Fruit fly (Drosophila melanogaster): ENCODE results near the gene if.
A peak's percentile ranks its signal among the peaks of the same experiment; 100 is the strongest.

if gene

DNA sequence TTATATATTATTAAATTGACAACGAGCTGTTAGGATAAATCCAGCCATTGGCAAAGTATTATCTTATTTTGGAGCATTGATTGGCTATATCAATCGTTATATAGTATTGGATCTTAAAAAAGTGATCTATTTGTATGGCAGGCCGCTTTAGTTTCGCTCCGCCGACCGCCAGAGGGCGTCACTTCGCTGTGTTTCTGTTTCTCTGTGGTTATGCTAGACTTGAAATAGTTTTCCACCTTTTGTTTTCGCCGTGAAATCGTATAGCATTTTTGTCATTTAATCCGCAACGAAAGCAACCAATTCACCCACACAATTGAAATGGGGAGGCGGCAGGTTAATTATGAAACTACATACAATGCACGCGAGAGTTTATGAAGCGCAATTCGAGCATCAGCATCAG, 36.4 kb downstream of the if start:
- no peak for TF ChIP-seq Vsx2 (GFP tag; optimal IDR thresholded peaks at IDR 0.05; ENCODE audit: partially characterized antibody)
- no peak for TF ChIP-seq N (GFP tag; optimal IDR thresholded peaks at IDR 0.05)
- no peak for TF ChIP-seq ey (GFP tag; optimal IDR thresholded peaks at IDR 0.05)

dm6 chrX:16745942-16746341, 37.3 kb downstream of the if start:
- no peak for TF ChIP-seq Dif (GFP tag; optimal IDR thresholded peaks at IDR 0.05; ENCODE audit: partially characterized antibody)
- TF ChIP-seq Mio (GFP tag; optimal IDR thresholded peaks at IDR 0.05), result no peak
- TF ChIP-seq sv (GFP tag; optimal IDR thresholded peaks at IDR 0.05), result no peak
- TF ChIP-seq Sp1 (GFP tag; optimal IDR thresholded peaks at IDR 0.05), result no peak
- TF ChIP-seq Vsx2 (GFP tag; optimal IDR thresholded peaks at IDR 0.05; ENCODE audit: partially characterized antibody), result no peak
- TF ChIP-seq Jra (GFP tag; optimal IDR thresholded peaks at IDR 0.05), result no peak
- TF ChIP-seq pan (optimal IDR thresholded peaks at IDR 0.05), result no peak
- no peak for TF ChIP-seq Hr83 (GFP tag; optimal IDR thresholded peaks at IDR 0.05; ENCODE audit: poor library complexity, severe bottlenecking)
- no peak for TF ChIP-seq GATAd (GFP tag; optimal IDR thresholded peaks at IDR 0.05)
- no peak for TF ChIP-seq OdsH (GFP tag; optimal IDR thresholded peaks at IDR 0.05)
- TF ChIP-seq foxo (GFP tag; optimal IDR thresholded peaks at IDR 0.05), result no peak
- no peak for TF ChIP-seq h (GFP tag; optimal IDR thresholded peaks at IDR 0.05)
- TF ChIP-seq dl (GFP tag; optimal IDR thresholded peaks at IDR 0.05; ENCODE audit: insufficient read depth in 1 of 2, partially characterized antibody in 2 of 2), result no peak
- TF ChIP-seq br (GFP tag; optimal IDR thresholded peaks at IDR 0.05), result no peak
- TF ChIP-seq fru (GFP tag; optimal IDR thresholded peaks at IDR 0.05), result no peak

- TF ChIP-seq Myc (optimal IDR thresholded peaks at IDR 0.05), result peak; percentile 20
- TF ChIP-seq OdsH (GFP tag; optimal IDR thresholded peaks at IDR 0.05), result no peak
- TF ChIP-seq Dif (GFP tag; optimal IDR thresholded peaks at IDR 0.05; ENCODE audit: partially characterized antibody), result peak; percentile 54
- TF ChIP-seq Vsx2 (GFP tag; optimal IDR thresholded peaks at IDR 0.05; ENCODE audit: partially characterized antibody), result peak; percentile 26
- no peak for TF ChIP-seq Jra (GFP tag; optimal IDR thresholded peaks at IDR 0.05)
These were observed 38.9 kb downstream of the if start for dm6 chrX:16744345-16744744.

DNA sequence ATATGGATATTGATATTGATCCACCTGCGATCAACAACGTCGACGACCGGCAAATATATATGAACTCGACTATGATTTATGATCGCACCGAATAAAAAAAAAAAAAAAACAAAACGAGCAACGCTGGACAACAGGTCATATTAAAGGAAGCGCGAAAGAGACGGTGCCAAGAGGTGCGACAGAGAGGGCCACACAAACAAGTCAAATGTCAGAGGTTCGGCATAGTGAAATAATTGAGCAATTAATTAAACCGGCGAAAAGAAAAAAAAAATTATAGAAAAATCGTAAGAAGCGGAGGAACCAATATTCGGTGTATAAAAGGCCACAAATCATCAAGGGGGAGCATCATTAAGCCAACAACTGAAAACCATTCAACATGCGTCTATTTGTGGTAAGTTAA, 40.7 kb downstream of the if start, which contains the start of gene Twdlalpha:
Gene Twdlalpha, plus strand, starts transcription at position 301 of the 400 bp plus-strand sequence.
- TF ChIP-seq CG32264 (GFP tag; optimal IDR thresholded peaks at IDR 0.05) (no peak), pan (optimal IDR thresholded peaks at IDR 0.05) (no peak)

dm6 chrX:16740606-16741005, 42.6 kb downstream of the if start, which contains the start of gene CG32568:
Gene CG32568 (plus strand): TSS chrX:16740906.
- TF ChIP-seq Hr83 (GFP tag; optimal IDR thresholded peaks at IDR 0.05; ENCODE audit: poor library complexity, severe bottlenecking) (no peak), Rel (GFP tag; optimal IDR thresholded peaks at IDR 0.05) (no peak), Rel (tag; optimal IDR thresholded peaks at IDR 0.05) (no peak), Hnf4 (GFP tag; optimal IDR thresholded peaks at IDR 0.05) (no peak), Dfd (GFP tag; optimal IDR thresholded peaks at IDR 0.05) (no peak), CG9705 (GFP tag; optimal IDR thresholded peaks at IDR 0.05) (no peak), foxo (GFP tag; optimal IDR thresholded peaks at IDR 0.05) (no peak), tai (GFP tag; optimal IDR thresholded peaks at IDR 0.05) (no peak)

- TF ChIP-seq ey (GFP tag; optimal IDR thresholded peaks at IDR 0.05), result no peak
- no peak for TF ChIP-seq CG9705 (GFP tag; optimal IDR thresholded peaks at IDR 0.05)
- no peak for TF ChIP-seq fru (GFP tag; optimal IDR thresholded peaks at IDR 0.05)
- TF ChIP-seq Mio (GFP tag; optimal IDR thresholded peaks at IDR 0.05), result no peak
- TF ChIP-seq CrebA (GFP tag; optimal IDR thresholded peaks at IDR 0.05; ENCODE audit: borderline replicate concordance), result no peak
- no peak for TF ChIP-seq CG32264 (GFP tag; optimal IDR thresholded peaks at IDR 0.05)
- no peak for TF ChIP-seq Jra (GFP tag; optimal IDR thresholded peaks at IDR 0.05)
- no peak for TF ChIP-seq Rel (GFP tag; optimal IDR thresholded peaks at IDR 0.05)
- no peak for TF ChIP-seq Rel (tag; optimal IDR thresholded peaks at IDR 0.05)
- TF ChIP-seq Dfd (GFP tag; optimal IDR thresholded peaks at IDR 0.05), result no peak
- TF ChIP-seq h (GFP tag; optimal IDR thresholded peaks at IDR 0.05), result no peak
- no peak for TF ChIP-seq sv (GFP tag; optimal IDR thresholded peaks at IDR 0.05)
- no peak for TF ChIP-seq brk (GFP tag; optimal IDR thresholded peaks at IDR 0.05)
- TF ChIP-seq psq (GFP tag; optimal IDR thresholded peaks at IDR 0.05), result no peak
- TF ChIP-seq Vsx2 (GFP tag; optimal IDR thresholded peaks at IDR 0.05; ENCODE audit: partially characterized antibody), result no peak
- TF ChIP-seq tai (GFP tag; optimal IDR thresholded peaks at IDR 0.05), result no peak
- TF ChIP-seq dl (GFP tag; optimal IDR thresholded peaks at IDR 0.05; ENCODE audit: insufficient read depth in 1 of 2, partially characterized antibody in 2 of 2), result no peak
- no peak for TF ChIP-seq Sp1 (GFP tag; optimal IDR thresholded peaks at IDR 0.05)
These were observed 45.4 kb downstream of the if start, which contains the start of gene TwdlZ for dm6 chrX:16737878-16738277. Gene TwdlZ (plus strand): TSS chrX:16738178.

All from whole organism, wandering third instar larva.